Fruit fly (Drosophila melanogaster) whole organism, embryonic: ENCODE measurements around the gene CG33687.
A peak's percentile ranks its signal among the peaks of the same experiment; 100 is the strongest.

Experiments
- BtbVII ChIP-seq: fragments of 200-800 bp; sonication (Bioruptor generic); optimal IDR thresholded peaks from 3 replicates; lab custom pipeline; 2017; ENCODE audit warnings: missing biosample characterization, mild to moderate bottlenecking, missing genetic modification characterization
- CG10267 ChIP-seq: fragments of 200-800 bp; sonication (Bioruptor generic); optimal IDR thresholded peaks from 2 replicates; lab custom pipeline; 2018; ENCODE audit warnings: missing biosample characterization, mild to moderate bottlenecking, missing genetic modification characterization, moderate library complexity
- CG10979 ChIP-seq: fragments of 200-800 bp; sonication (Bioruptor generic); optimal IDR thresholded peaks from 2 replicates; lab custom pipeline; 2018; ENCODE audit warnings: missing biosample characterization, mild to moderate bottlenecking, missing genetic modification characterization, moderate library complexity
- CG11247 ChIP-seq: fragments of 200-800 bp; sonication (Bioruptor generic); IDR thresholded peaks from 2 replicates; pipeline ENCODE4 v1.3.6; 2022; ENCODE audit warnings: missing biosample characterization, missing genetic modification characterization
- CG1233 ChIP-seq: fragments of 200-800 bp; sonication (Bioruptor generic); optimal IDR thresholded peaks from 4 replicates; lab custom pipeline; 2018; ENCODE audit warnings: missing biosample characterization, mild to moderate bottlenecking, missing genetic modification characterization
- CG13424 ChIP-seq: fragments of 200-800 bp; sonication (Bioruptor generic); optimal IDR thresholded peaks from 2 replicates; lab custom pipeline; 2019; ENCODE audit warnings: missing biosample characterization, mild to moderate bottlenecking, missing genetic modification characterization, moderate library complexity
- CG17359 ChIP-seq: fragments of 200-800 bp; sonication (Bioruptor generic); optimal IDR thresholded peaks from 3 replicates; lab custom pipeline; 2018; ENCODE audit warnings: missing biosample characterization, mild to moderate bottlenecking, missing genetic modification characterization, moderate library complexity
- CG2712 ChIP-seq: fragments of 200-800 bp; optimal IDR thresholded peaks from 3 replicates; lab custom pipeline; 2019; ENCODE audit warnings: missing biosample characterization, mild to moderate bottlenecking, missing genetic modification characterization, moderate library complexity
- CG30020 ChIP-seq: fragments of 200-800 bp; optimal IDR thresholded peaks from 2 replicates; lab custom pipeline; 2019; ENCODE audit warnings: missing biosample characterization, mild to moderate bottlenecking, missing genetic modification characterization, moderate library complexity
- CG31365 ChIP-seq: fragments of 200-800 bp; sonication (Bioruptor generic); optimal IDR thresholded peaks from 2 replicates; lab custom pipeline; 2018; ENCODE audit warnings: missing biosample characterization, mild to moderate bottlenecking, missing genetic modification characterization
- CG32532 ChIP-seq: fragments of 200-800 bp; sonication (Bioruptor generic); IDR thresholded peaks from 2 replicates; pipeline ENCODE4 v1.3.6; 2022; ENCODE audit warnings: missing biosample characterization, missing genetic modification characterization
- CG3847 ChIP-seq: fragments of 200-800 bp; sonication (Bioruptor generic); IDR thresholded peaks from 2 replicates; pipeline ENCODE4 v1.3.6; 2022; ENCODE audit warnings: missing biosample characterization, missing genetic modification characterization
- CG4360 ChIP-seq: fragments of 200-800 bp; sonication (Bioruptor generic); IDR thresholded peaks from 2 replicates; pipeline ENCODE4 v1.3.6; 2022; ENCODE audit warnings: missing biosample characterization, missing genetic modification characterization
- CG4424 ChIP-seq: fragments of 200-800 bp; sonication (Bioruptor generic); optimal IDR thresholded peaks from 3 replicates; lab custom pipeline; 2016; ENCODE audit warnings: missing biosample characterization, missing genetic modification characterization
- CG6813 ChIP-seq: fragments of 200-800 bp; sonication (Bioruptor generic); optimal IDR thresholded peaks from 2 replicates; lab custom pipeline; 2017; ENCODE audit warnings: missing biosample characterization, missing genetic modification characterization, mild to moderate bottlenecking, moderate library complexity, missing genetic modification reagents
- CG7786 ChIP-seq: fragments of 200-800 bp; sonication (Bioruptor generic); optimal IDR thresholded peaks from 2 replicates; lab custom pipeline; 2016; ENCODE audit warnings: missing biosample characterization, missing genetic modification characterization
- CG7987 ChIP-seq: fragments of 200-800 bp; sonication (Bioruptor generic); optimal IDR thresholded peaks from 2 replicates; lab custom pipeline; 2018; ENCODE audit warnings: missing biosample characterization, mild to moderate bottlenecking, missing genetic modification characterization, moderate library complexity
- CG8765 ChIP-seq: fragments of 200-800 bp; sonication (Bioruptor generic); IDR thresholded peaks from 2 replicates; pipeline ENCODE4 v1.3.6; 2022; ENCODE audit warnings: missing biosample characterization, missing genetic modification characterization
- CG9727 ChIP-seq: fragments of 200-800 bp; sonication (Bioruptor generic); optimal IDR thresholded peaks from 3 replicates; lab custom pipeline; 2017; ENCODE audit warnings: missing biosample characterization, mild to moderate bottlenecking, missing genetic modification characterization
- Deaf1 ChIP-seq: fragments of 200-800 bp; optimal IDR thresholded peaks from 3 replicates; lab custom pipeline; 2019; ENCODE audit warnings: missing biosample characterization, mild to moderate bottlenecking, missing genetic modification characterization, moderate library complexity
- Dll ChIP-seq: fragments of 200-800 bp; sonication (Bioruptor generic); IDR thresholded peaks from 4 replicates; pipeline ENCODE4 v1.3.6; 2022; ENCODE audit warnings: missing biosample characterization, missing genetic modification characterization; ENCODE audit not compliant: partially characterized antibody
- Eip74EF ChIP-seq, 2 experiments: fragments of 200-800 bp in 1 of 2; fragments of >200 bp in 1 of 2; sonication (Bioruptor generic) in 1 of 2; optimal IDR thresholded peaks; 2 replicates each; lab custom pipeline; 2017 to 2019; ENCODE audit warnings: missing biosample characterization in 2 of 2, missing genetic modification characterization in 2 of 2, mild to moderate bottlenecking in 1 of 2, moderate library complexity in 1 of 2
- Elba2 ChIP-seq: fragments of 200-800 bp; sonication (Bioruptor generic); optimal IDR thresholded peaks from 3 replicates; lab custom pipeline; 2016; ENCODE audit warnings: missing biosample characterization, missing genetic modification characterization
- GATAe ChIP-seq: fragments of 200-800 bp; sonication (Bioruptor generic); conservative IDR thresholded peaks from 2 replicates; pipeline ENCODE4 v1.3.6; 2022; ENCODE audit warnings: missing biosample characterization, missing genetic modification characterization
- Hey ChIP-seq: fragments of 200-800 bp; sonication (Bioruptor generic); optimal IDR thresholded peaks from 3 replicates; lab custom pipeline; 2018; ENCODE audit warnings: missing biosample characterization, mild to moderate bottlenecking, missing genetic modification characterization
- Hr78 ChIP-seq, 2 experiments: fragments of 200-800 bp in 1 of 2; fragments of >200 bp in 1 of 2; sonication (Bioruptor generic) in 1 of 2; optimal IDR thresholded peaks; 2 replicates each; lab custom pipeline; 2017 to 2019; ENCODE audit warnings: missing biosample characterization in 2 of 2, missing genetic modification characterization in 2 of 2, mild to moderate bottlenecking in 1 of 2, moderate library complexity in 1 of 2
- MBD-R2 ChIP-seq: fragments of 200-800 bp; sonication (Bioruptor generic); IDR thresholded peaks from 2 replicates; pipeline ENCODE4 v1.3.6; 2022; ENCODE audit warnings: missing biosample characterization, missing genetic modification characterization
- Mrtf ChIP-seq: fragments of 200-800 bp; sonication (Bioruptor generic); IDR thresholded peaks from 3 replicates; pipeline ENCODE4 v1.3.6; 2022; ENCODE audit warnings: missing biosample characterization, missing genetic modification characterization
- Oli ChIP-seq: fragments of 200-800 bp; sonication (Bioruptor generic); optimal IDR thresholded peaks from 2 replicates; lab custom pipeline; 2018; ENCODE audit warnings: missing biosample characterization, mild to moderate bottlenecking, missing genetic modification characterization, moderate library complexity
- PHDP ChIP-seq: fragments of 200-800 bp; sonication (Bioruptor generic); optimal IDR thresholded peaks from 3 replicates; lab custom pipeline; 2018; ENCODE audit warnings: missing biosample characterization, mild to moderate bottlenecking, missing genetic modification characterization, moderate library complexity
- Sry-δ ChIP-seq: fragments of 200-800 bp; sonication (Bioruptor generic); optimal IDR thresholded peaks from 2 replicates; lab custom pipeline; 2016; ENCODE audit warnings: missing biosample characterization, missing genetic modification characterization
- cato ChIP-seq: fragments of 200-800 bp; sonication (Bioruptor generic); optimal IDR thresholded peaks from 2 replicates; lab custom pipeline; 2016; ENCODE audit warnings: missing biosample characterization, missing genetic modification characterization, borderline replicate concordance
- cg ChIP-seq: fragments of 200-800 bp; sonication (Bioruptor generic); optimal IDR thresholded peaks from 3 replicates; lab custom pipeline; 2019; ENCODE audit warnings: missing biosample characterization, mild to moderate bottlenecking, missing genetic modification characterization, moderate library complexity
- corto ChIP-seq: fragments of 200-800 bp; sonication (Bioruptor generic); optimal IDR thresholded peaks from 2 replicates; lab custom pipeline; 2016; ENCODE audit warnings: missing biosample characterization, mild to moderate bottlenecking, missing genetic modification characterization, moderate library complexity
- danr ChIP-seq: fragments of 200-800 bp; sonication (Bioruptor generic); IDR thresholded peaks from 2 replicates; pipeline ENCODE4 v1.3.6; 2022; ENCODE audit warnings: missing biosample characterization, missing genetic modification characterization
- dimm ChIP-seq: fragments of 200-800 bp; sonication (Bioruptor generic); IDR thresholded peaks from 2 replicates; pipeline ENCODE4 v1.3.6; 2022; ENCODE audit warnings: missing biosample characterization, missing genetic modification characterization
- dmrt99B ChIP-seq: fragments of 200-800 bp; sonication (Bioruptor generic); optimal IDR thresholded peaks from 2 replicates; lab custom pipeline; 2018; ENCODE audit warnings: missing biosample characterization, mild to moderate bottlenecking, missing genetic modification characterization, moderate library complexity
- ems ChIP-seq: fragments of 200-800 bp; sonication (Bioruptor generic); optimal IDR thresholded peaks from 3 replicates; lab custom pipeline; 2016; ENCODE audit warnings: missing biosample characterization, missing genetic modification characterization
- jing ChIP-seq: fragments of 200-800 bp; sonication (Bioruptor generic); optimal IDR thresholded peaks from 2 replicates; lab custom pipeline; 2018; ENCODE audit warnings: missing biosample characterization, mild to moderate bottlenecking, missing genetic modification characterization
- kay ChIP-seq: fragments of 200-800 bp; sonication (Bioruptor generic); optimal IDR thresholded peaks from 2 replicates; lab custom pipeline; 2016; ENCODE audit warnings: missing biosample characterization, missing genetic modification characterization
- nerfin-1 ChIP-seq: fragments of 200-800 bp; sonication (Bioruptor generic); optimal IDR thresholded peaks from 3 replicates; lab custom pipeline; 2019; ENCODE audit warnings: missing biosample characterization, mild to moderate bottlenecking, missing genetic modification characterization, moderate library complexity
- phol ChIP-seq: fragments of 200-800 bp; sonication (Bioruptor generic); optimal IDR thresholded peaks from 3 replicates; lab custom pipeline; 2018; ENCODE audit warnings: missing biosample characterization, mild to moderate bottlenecking, missing genetic modification characterization, moderate library complexity
- pros ChIP-seq: fragments of 200-800 bp; sonication (Bioruptor generic); optimal IDR thresholded peaks from 3 replicates; lab custom pipeline; 2019; ENCODE audit warnings: missing biosample characterization, mild to moderate bottlenecking, missing genetic modification characterization, moderate library complexity
- sc ChIP-seq, 3 experiments: fragments of >200 bp in 2 of 3; fragments of 200-800 bp in 1 of 3; sonication (Bioruptor generic) in 1 of 3; optimal IDR thresholded peaks; 2 replicates in 2 of 3; 3 replicates in 1 of 3; lab custom pipeline; 2017; ENCODE audit warnings: mild to moderate bottlenecking in 1 of 3, missing biosample characterization in 1 of 3, missing genetic modification characterization in 1 of 3, missing genetic modification reagents in 1 of 3
- sqz ChIP-seq: fragments of 200-800 bp; sonication (Bioruptor generic); optimal IDR thresholded peaks from 3 replicates; lab custom pipeline; 2018; ENCODE audit warnings: missing biosample characterization, mild to moderate bottlenecking, missing genetic modification characterization
- toy ChIP-seq: fragments of 200-800 bp; sonication (Bioruptor generic); IDR thresholded peaks from 2 replicates; pipeline ENCODE4 v1.3.6; 2022; ENCODE audit warnings: missing biosample characterization, missing genetic modification characterization
- tup ChIP-seq: fragments of 200-800 bp; sonication (Bioruptor generic); optimal IDR thresholded peaks from 2 replicates; lab custom pipeline; 2016; ENCODE audit warnings: missing biosample characterization, mild to moderate bottlenecking, missing genetic modification characterization, moderate library complexity
- unc-4 ChIP-seq: fragments of 200-800 bp; sonication (Bioruptor generic); IDR thresholded peaks from 2 replicates; pipeline ENCODE4 v1.3.6; 2022; ENCODE audit warnings: missing biosample characterization, missing genetic modification characterization; ENCODE audit not compliant: partially characterized antibody
- unpg ChIP-seq: fragments of 200-800 bp; sonication (Bioruptor generic); optimal IDR thresholded peaks from 3 replicates; lab custom pipeline; 2018; ENCODE audit warnings: missing biosample characterization, mild to moderate bottlenecking, missing genetic modification characterization, moderate library complexity
- zen ChIP-seq: fragments of 200-800 bp; sonication (Bioruptor generic); optimal IDR thresholded peaks from 3 replicates; lab custom pipeline; 2018; ENCODE audit warnings: missing biosample characterization, mild to moderate bottlenecking, missing genetic modification characterization, moderate library complexity

The CG33687 gene

DNA sequence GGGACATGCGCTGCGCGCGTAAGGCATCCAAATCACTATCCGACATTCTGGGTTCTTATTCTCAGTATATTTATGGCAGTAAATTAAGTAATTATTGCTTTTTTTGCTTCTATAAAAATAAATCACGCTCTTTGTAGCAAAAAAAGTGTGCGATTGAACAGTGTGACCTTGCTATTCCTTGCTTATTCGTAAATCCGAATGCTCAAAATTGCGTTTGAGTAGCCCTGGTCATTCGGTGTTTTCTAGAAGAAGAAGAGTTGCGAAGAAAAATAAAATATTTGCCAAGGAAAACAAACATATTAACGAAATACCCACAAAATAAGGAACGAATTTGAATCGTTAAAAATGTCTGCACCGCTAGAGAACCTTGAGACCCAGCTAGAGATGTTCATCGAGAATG lies 34.2 kb downstream of the CG33687 start, which contains the start of the genes PDCD-5 and MED10 (continued):
- TF ChIP-seq danr (no peak), sqz (GFP tag; lab: Kevin White, UChicago) (no peak), PHDP (tag; lab: Kevin White, UChicago) (no peak), zen (peak; percentile 36), CG4424 (GFP tag; lab: Kevin White, UChicago) (no peak), Eip74EF (GFP tag; optimal IDR thresholded peaks at IDR 0.05; lab: Kevin White, UChicago) (no peak), Oli (no peak), CG3847 (GFP tag; lab: Robert Waterston, UW) (peak; percentile 35; the same call in 1 of the 2 replicates), CG10979 (tag; lab: Kevin White, UChicago) (peak; percentile 3), dmrt99B (tag; lab: Kevin White, UChicago) (no peak), Hr78 (GFP tag; optimal IDR thresholded peaks at IDR 0.05; lab: Kevin White, UChicago) (no peak), dimm (GFP tag; lab: Robert Waterston, UW) (no peak), CG8765 (GFP tag; lab: Robert Waterston, UW) (no peak), tup (GFP tag; lab: Kevin White, UChicago) (no peak), CG32532 (GFP tag; lab: Robert Waterston, UW) (no peak), phol (tag; lab: Kevin White, UChicago) (peak; percentile 65), CG6813 (GFP tag; lab: Kevin White, UChicago) (no peak), CG11247 (GFP tag; lab: Robert Waterston, UW) (no peak), Dll (GFP tag; lab: Robert Waterston, UW) (no peak), ems (GFP tag; lab: Kevin White, UChicago) (no peak), CG9727 (GFP tag; lab: Kevin White, UChicago) (no peak), cg (GFP tag; lab: Kevin White, UChicago) (no peak), CG4360 (GFP tag; lab: Robert Waterston, UW) (no peak), CG2712 (no peak), sc (optimal IDR thresholded peaks at IDR 0.05; lab: Kevin White, UChicago) (no peak), sc (GFP tag; optimal IDR thresholded peaks at IDR 0.05; lab: Kevin White, UChicago) (no peak), CG13424 (tag; lab: Kevin White, UChicago) (peak; percentile 12), nerfin-1 (tag; lab: Kevin White, UChicago) (peak; percentile 64), CG7786 (GFP tag; lab: Kevin White, UChicago) (no peak), kay (GFP tag; lab: Kevin White, UChicago) (no peak), corto (GFP tag; lab: Kevin White, UChicago) (no peak), pros (GFP tag; lab: Kevin White, UChicago) (no peak), GATAe (GFP tag; lab: Robert Waterston, UW) (no peak), cato (GFP tag; lab: Kevin White, UChicago) (no peak), CG31365 (tag; lab: Kevin White, UChicago) (no peak), CG17359 (tag; lab: Kevin White, UChicago) (peak; percentile 45), Hey (tag; lab: Kevin White, UChicago) (no peak), toy (GFP tag; lab: Robert Waterston, UW) (no peak), jing (GFP tag; lab: Kevin White, UChicago) (no peak), unpg (GFP tag; lab: Kevin White, UChicago) (no peak), CG1233 (no peak), MBD-R2 (GFP tag; lab: Robert Waterston, UW) (peak; percentile 96), Sry-δ (GFP tag; lab: Kevin White, UChicago) (peak; percentile 57), CG30020 (tag; lab: Kevin White, UChicago) (peak; percentile 80), CG10267 (tag; lab: Kevin White, UChicago) (peak; percentile 34), Deaf1 (tag; lab: Kevin White, UChicago) (peak; percentile 58), Elba2 (GFP tag; lab: Kevin White, UChicago) (peak; percentile 44), BtbVII (GFP tag; lab: Kevin White, UChicago) (no peak), unc-4 (no peak), Mrtf (GFP tag; lab: Robert Waterston, UW) (no peak), CG7987 (GFP tag; lab: Kevin White, UChicago) (peak; percentile 55)
